Worm (Caenorhabditis elegans) whole organism, young adult: ENCODE measurements around the gene aptf-2.
A peak's percentile ranks its signal among the peaks of the same experiment; 100 is the strongest.

Source experiments
- C06A6.2 ChIP-seq: fragments of 200-800 bp; sonication (Bioruptor generic); conservative IDR thresholded peaks from 2 replicates; pipeline ENCODE4 v1.3.6; 2022; ENCODE audit warnings: missing genetic modification characterization, missing compliant biosample characterization
- C17E4.6 ChIP-seq: fragments of 200-800 bp; sonication (Bioruptor generic); IDR thresholded peaks from 2 replicates; pipeline ENCODE4 v1.3.6; 2022; ENCODE audit warnings: missing genetic modification reagents, missing genetic modification characterization, missing compliant biosample characterization
- F52B5.7 ChIP-seq: sonication (generic microtip); optimal IDR thresholded peaks from 2 replicates; lab custom pipeline; 2016; ENCODE audit warnings: mild to moderate bottlenecking, missing genetic modification characterization, missing compliant biosample characterization
- F55B11.4 ChIP-seq: sonication (generic microtip); optimal IDR thresholded peaks from 2 replicates; lab custom pipeline; 2016; ENCODE audit warnings: missing compliant biosample characterization, missing genetic modification characterization, borderline replicate concordance; ENCODE audit not compliant: insufficient read depth
- K11D2.4 ChIP-seq: fragments of 200-800 bp; sonication (Bioruptor generic); IDR thresholded peaks from 2 replicates; pipeline ENCODE4 v1.3.6; 2022; ENCODE audit warnings: missing genetic modification reagents, missing genetic modification characterization, missing compliant biosample characterization
- Y79H2A.3 ChIP-seq: fragments of 200-800 bp; sonication (Bioruptor generic); conservative IDR thresholded peaks from 2 replicates; pipeline ENCODE4 v1.3.6; 2022; ENCODE audit warnings: missing genetic modification reagents, missing genetic modification characterization, missing compliant biosample characterization
- akir-1 ChIP-seq: fragments of 200-800 bp; sonication (Bioruptor generic); optimal IDR thresholded peaks from 2 replicates; lab custom pipeline; 2018; ENCODE audit warnings: mild to moderate bottlenecking, missing genetic modification characterization, moderate library complexity, missing compliant biosample characterization
- ama-1 ChIP-seq, 3 experiments: fragments of 150-350 bp in 1 of 3; sonication (generic microtip) in 2 of 3; optimal IDR thresholded peaks; 2 replicates each; lab custom pipeline; 2014 to 2018; ENCODE audit warnings: missing biosample characterization in 2 of 3, missing genetic modification characterization in 2 of 3, missing genetic modification reagents in 2 of 3
- attf-5 ChIP-seq: fragments of 200-800 bp; sonication (Bioruptor generic); optimal IDR thresholded peaks from 2 replicates; lab custom pipeline; 2018; ENCODE audit warnings: mild to moderate bottlenecking, missing genetic modification characterization, missing compliant biosample characterization
- bed-2 ChIP-seq: fragments of 200-800 bp; sonication (Bioruptor generic); IDR thresholded peaks from 2 replicates; pipeline ENCODE4 v1.3.6; 2022; ENCODE audit warnings: missing genetic modification reagents, missing genetic modification characterization, missing compliant biosample characterization
- cebp-1 ChIP-seq, 2 experiments: fragments of 200-800 bp in 1 of 2; sonication (Bioruptor generic) in 1 of 2; sonication (generic microtip) in 1 of 2; IDR thresholded peaks in 1 of 2; optimal IDR thresholded peaks in 1 of 2; 2 replicates each; pipeline versions ENCODE4 v1.3.6 to Lab custom; 2017 to 2022; ENCODE audit warnings: missing compliant biosample characterization in 2 of 2, missing genetic modification characterization in 2 of 2, mild to moderate bottlenecking in 1 of 2, missing genetic modification reagents in 1 of 2, moderate library complexity in 1 of 2
- ceh-100 ChIP-seq: fragments of 200-800 bp; sonication (Bioruptor generic); IDR thresholded peaks from 2 replicates; pipeline ENCODE4 v1.3.6; 2022; ENCODE audit warnings: missing genetic modification reagents, missing genetic modification characterization, missing compliant biosample characterization
- ceh-27 ChIP-seq: fragments of 200-800 bp; sonication (Bioruptor generic); optimal IDR thresholded peaks from 2 replicates; lab custom pipeline; 2018; ENCODE audit warnings: mild to moderate bottlenecking, missing genetic modification characterization, moderate library complexity, missing compliant biosample characterization
- ceh-91 ChIP-seq: fragments of 200-800 bp; sonication (Bioruptor generic); IDR thresholded peaks from 2 replicates; pipeline ENCODE4 v1.3.6; 2022; ENCODE audit warnings: missing genetic modification reagents, missing genetic modification characterization, missing compliant biosample characterization
- chd-7 ChIP-seq: sonication (generic microtip); optimal IDR thresholded peaks from 2 replicates; lab custom pipeline; 2016; ENCODE audit warnings: mild to moderate bottlenecking, missing genetic modification characterization, moderate library complexity, missing compliant biosample characterization
- egl-18 ChIP-seq: fragments of 200-800 bp; sonication (Bioruptor generic); IDR thresholded peaks from 2 replicates; pipeline ENCODE4 v1.3.6; 2022; ENCODE audit warnings: missing genetic modification reagents, missing genetic modification characterization, missing compliant biosample characterization
- hlh-26 ChIP-seq: fragments of 200-800 bp; sonication (Bioruptor generic); conservative IDR thresholded peaks from 2 replicates; pipeline ENCODE4 v1.3.6; 2022; ENCODE audit warnings: missing genetic modification reagents, missing genetic modification characterization, missing compliant biosample characterization
- lag-1 ChIP-seq: fragments of 200-800 bp; sonication (Bioruptor generic); IDR thresholded peaks from 2 replicates; pipeline ENCODE4 v1.3.6; 2022; ENCODE audit warnings: missing genetic modification reagents, missing genetic modification characterization, missing compliant biosample characterization
- lin-40 ChIP-seq: sonication (generic microtip); optimal IDR thresholded peaks from 2 replicates; lab custom pipeline; 2016; ENCODE audit warnings: missing genetic modification characterization, mild to moderate bottlenecking, missing compliant biosample characterization, missing genotype, missing genetic modification reagents
- madf-10 ChIP-seq: sonication (generic microtip); optimal IDR thresholded peaks from 2 replicates; lab custom pipeline; 2016; ENCODE audit warnings: mild to moderate bottlenecking, missing genetic modification characterization, missing compliant biosample characterization
- madf-3 ChIP-seq: fragments of 200-800 bp; sonication (Bioruptor generic); IDR thresholded peaks from 2 replicates; pipeline ENCODE4 v1.3.6; 2022; ENCODE audit warnings: missing genetic modification reagents, missing genetic modification characterization, missing compliant biosample characterization
- mcd-1 ChIP-seq: fragments of 200-800 bp; sonication (Bioruptor generic); IDR thresholded peaks from 2 replicates; pipeline ENCODE4 v1.3.6; 2022; ENCODE audit warnings: missing genetic modification reagents, missing genetic modification characterization, missing compliant biosample characterization
- nhr-80 ChIP-seq: sonication (generic microtip); optimal IDR thresholded peaks from 2 replicates; lab custom pipeline; 2016; ENCODE audit warnings: missing genetic modification characterization, missing compliant biosample characterization
- pbrm-1 ChIP-seq: fragments of 200-800 bp; sonication (Bioruptor generic); IDR thresholded peaks from 2 replicates; pipeline ENCODE4 v1.3.6; 2022; ENCODE audit warnings: missing genetic modification reagents, missing genetic modification characterization, missing compliant biosample characterization
- rcor-1 ChIP-seq: fragments of 200-800 bp; sonication (Bioruptor generic); IDR thresholded peaks from 2 replicates; pipeline ENCODE4 v1.3.6; 2022; ENCODE audit warnings: missing genetic modification reagents, missing genetic modification characterization, missing compliant biosample characterization
- repo-1 ChIP-seq: sonication (generic microtip); optimal IDR thresholded peaks from 2 replicates; lab custom pipeline; 2017; ENCODE audit warnings: mild to moderate bottlenecking, missing genetic modification characterization, missing compliant biosample characterization
- rpc-1 ChIP-seq, 2 experiments: fragments of 150-350 bp in 1 of 2; sonication (generic microtip) in 1 of 2; optimal IDR thresholded peaks; 2 replicates each; lab custom pipeline; 2014 to 2018; ENCODE audit warnings: missing biosample characterization in 1 of 2, missing genetic modification characterization in 1 of 2, missing genetic modification reagents in 1 of 2, missing genotype in 1 of 2
- snpc-1.3 ChIP-seq: sonication (generic microtip); optimal IDR thresholded peaks from 2 replicates; lab custom pipeline; 2017; ENCODE audit warnings: missing genetic modification characterization, mild to moderate bottlenecking, missing compliant biosample characterization, antibody characterized with exemption, moderate library complexity, missing genotype, missing genetic modification reagents; ENCODE audit not compliant: insufficient read depth
- snpc-3.4 ChIP-seq: sonication (generic microtip); optimal IDR thresholded peaks from 2 replicates; lab custom pipeline; 2017; ENCODE audit warnings: missing genetic modification characterization, mild to moderate bottlenecking, missing compliant biosample characterization, antibody characterized with exemption, moderate library complexity, missing genotype, missing genetic modification reagents
- snpc-4 ChIP-seq, 5 experiments: fragments of 150-350 bp in 1 of 5; sonication (generic microtip) in 4 of 5; optimal IDR thresholded peaks; 2 replicates each; lab custom pipeline; 2014 to 2018; ENCODE audit warnings: missing genetic modification characterization in 5 of 5, missing biosample characterization in 3 of 5, antibody characterized with exemption in 2 of 5, mild to moderate bottlenecking in 2 of 5, missing compliant biosample characterization in 2 of 5, missing genotype in 2 of 5, moderate library complexity in 2 of 5, missing genetic modification reagents in 1 of 5
- somi-1 ChIP-seq: fragments of 200-800 bp; sonication (Bioruptor generic); optimal IDR thresholded peaks from 2 replicates; lab custom pipeline; 2018; ENCODE audit warnings: mild to moderate bottlenecking, missing genetic modification characterization, missing compliant biosample characterization
- tbp1 ChIP-seq: fragments of 200-800 bp; sonication (Bioruptor generic); optimal IDR thresholded peaks from 2 replicates; lab custom pipeline; 2018; ENCODE audit warnings: mild to moderate bottlenecking, missing genetic modification characterization, missing compliant biosample characterization
- ztf-22 ChIP-seq: fragments of 200-800 bp; sonication (Bioruptor generic); optimal IDR thresholded peaks from 2 replicates; lab custom pipeline; 2018; ENCODE audit warnings: mild to moderate bottlenecking, missing genetic modification characterization, moderate library complexity, missing compliant biosample characterization
- ztf-25 ChIP-seq: fragments of 200-800 bp; sonication (Bioruptor generic); IDR thresholded peaks from 2 replicates; pipeline ENCODE4 v1.3.6; 2022; ENCODE audit warnings: missing genetic modification reagents, missing genetic modification characterization, missing compliant biosample characterization
- ztf-3 ChIP-seq: fragments of 200-800 bp; sonication (Bioruptor generic); optimal IDR thresholded peaks from 2 replicates; lab custom pipeline; 2018; ENCODE audit warnings: mild to moderate bottlenecking, missing genetic modification characterization, missing compliant biosample characterization

Gene aptf-2

ce11 chrIV:13395255-13395654 lies 20.6 kb downstream of the aptf-2 start (continued):
- TF ChIP-seq bed-2 (GFP tag; lab: Robert Waterston, UW) (no peak), pbrm-1 (GFP tag; lab: Robert Waterston, UW) (peak; percentile 49; the same call in 1 of the 2 replicates), F55B11.4 (tag; lab: Kevin White, UChicago) (no peak), tbp1 (peak; percentile 57), somi-1 (GFP tag; lab: Kevin White, UChicago) (peak; percentile 85), rpc-1 (optimal IDR thresholded peaks at IDR 0.05; lab: Kevin White, UChicago) (no peak), rpc-1 (tag; optimal IDR thresholded peaks at IDR 0.05; lab: Kevin White, UChicago) (no peak), rcor-1 (GFP tag; lab: Robert Waterston, UW) (peak; percentile 49), snpc-3.4 (no peak), chd-7 (peak; percentile 88), nhr-80 (peak; percentile 57), K11D2.4 (GFP tag; lab: Robert Waterston, UW) (peak; percentile 64; the same call in 1 of the 2 replicates), attf-5 (GFP tag; lab: Kevin White, UChicago) (peak; percentile 64), repo-1 (peak; percentile 51), madf-3 (GFP tag; lab: Robert Waterston, UW) (0 out of 2 replicates have a peak, but pooled peaks have one; percentile 30), C06A6.2 (GFP tag; lab: Robert Waterston, UW) (peak; percentile 77; the same call in 1 of the 2 replicates), F52B5.7 (tag; lab: Kevin White, UChicago) (no peak), akir-1 (GFP tag; lab: Kevin White, UChicago) (no peak), C17E4.6 (GFP tag; lab: Robert Waterston, UW) (peak; percentile 65; the same call in 1 of the 2 replicates), lin-40 (tag; lab: Kevin White, UChicago) (peak; percentile 83), ztf-3 (peak; percentile 39), ztf-22 (GFP tag; lab: Kevin White, UChicago) (peak; percentile 62), madf-10 (tag; lab: Kevin White, UChicago) (peak; percentile 33), snpc-4 (GFP tag; optimal IDR thresholded peaks at IDR 0.05; lab: Kevin White, UChicago) (no peak), snpc-4 (tag; optimal IDR thresholded peaks at IDR 0.05; lab: Kevin White, UChicago) (peak in 3 of 4 experiments; percentile 30 to 51 (median 42)), ceh-27 (peak; percentile 84), egl-18 (GFP tag; lab: Robert Waterston, UW) (no peak), ceh-100 (GFP tag; lab: Robert Waterston, UW) (no peak), cebp-1 (GFP tag; IDR thresholded peaks at IDR 0.05; lab: Robert Waterston, UW) (no peak), cebp-1 (tag; optimal IDR thresholded peaks at IDR 0.05; lab: Kevin White, UChicago) (peak; percentile 84), Y79H2A.3 (GFP tag; lab: Robert Waterston, UW) (no peak), hlh-26 (GFP tag; lab: Robert Waterston, UW) (no peak), ztf-25 (GFP tag; lab: Robert Waterston, UW) (no peak; the same call in 1 of the 2 replicates), ceh-91 (no peak), mcd-1 (GFP tag; lab: Robert Waterston, UW) (peak; percentile 77), lag-1 (GFP tag; lab: Robert Waterston, UW) (no peak)

- TF ChIP-seq ama-1 (optimal IDR thresholded peaks at IDR 0.05; lab: Kevin White, UChicago) (peak; percentile 42), ama-1 (GFP tag; optimal IDR thresholded peaks at IDR 0.05; lab: Kevin White, UChicago) (no peak), snpc-1.3 (no peak)
- TF ChIP-seq, all 124 proteins: peak for 1
These were observed 21.2 kb downstream of the aptf-2 start for ce11 chrIV:13394686-13395085.
